Worm (Caenorhabditis elegans) whole organism, L2 larva: ENCODE data around the gene str-10.
A peak's percentile ranks its signal among the peaks of the same experiment; 100 is the strongest.

Source experiments
- F13H6.1 ChIP-seq: sonication (generic microtip); optimal IDR thresholded peaks from 2 replicates; lab custom pipeline; 2016; ENCODE audit warnings: missing genetic modification characterization, missing compliant biosample characterization
- R02D3.7 ChIP-seq: fragments of 150-350 bp; optimal IDR thresholded peaks from 2 replicates; lab custom pipeline; 2014; ENCODE audit warnings: missing biosample characterization, missing genetic modification characterization
- Y55F3AM.14 ChIP-seq: fragments of 200-800 bp; sonication (Bioruptor generic); optimal IDR thresholded peaks from 2 replicates; lab custom pipeline; 2018; ENCODE audit warnings: mild to moderate bottlenecking, missing genetic modification characterization, missing compliant biosample characterization
- ZK546.5 ChIP-seq: sonication (generic microtip); optimal IDR thresholded peaks from 2 replicates; lab custom pipeline; 2017; ENCODE audit warnings: missing biosample characterization, missing genetic modification characterization
- aly-2 ChIP-seq: fragments of 150-350 bp; optimal IDR thresholded peaks from 2 replicates; lab custom pipeline; 2014; ENCODE audit warnings: missing biosample characterization, missing genetic modification characterization
- ama-1 ChIP-seq: fragments of 150-350 bp; optimal IDR thresholded peaks from 2 replicates; lab custom pipeline; 2018; ENCODE audit warnings: inconsistent platforms
- blmp-1 ChIP-seq: sonication (generic microtip); optimal IDR thresholded peaks from 2 replicates; lab custom pipeline; 2017; ENCODE audit warnings: missing genetic modification characterization, mild to moderate bottlenecking, missing compliant biosample characterization, antibody characterized with exemption, moderate library complexity; ENCODE audit not compliant: insufficient read depth
- ceh-16 ChIP-seq: fragments of 150-350 bp; optimal IDR thresholded peaks from 2 replicates; lab custom pipeline; 2014; ENCODE audit warnings: missing biosample characterization, missing genetic modification characterization
- ceh-82 ChIP-seq: fragments of 150-350 bp; optimal IDR thresholded peaks from 2 replicates; lab custom pipeline; 2014; ENCODE audit warnings: missing biosample characterization, missing genetic modification characterization
- crh-2 ChIP-seq: sonication (generic microtip); optimal IDR thresholded peaks from 2 replicates; lab custom pipeline; 2017; ENCODE audit warnings: missing biosample characterization, missing genetic modification characterization
- dmd-4 ChIP-seq: sonication (generic microtip); optimal IDR thresholded peaks from 2 replicates; lab custom pipeline; 2017; ENCODE audit warnings: missing biosample characterization, missing genetic modification characterization
- egl-27 ChIP-seq: sonication (generic microtip); optimal IDR thresholded peaks from 3 replicates; lab custom pipeline; 2017; ENCODE audit warnings: missing biosample characterization, missing genetic modification reagents, missing genetic modification characterization
- elt-1 ChIP-seq: fragments of 150-350 bp; optimal IDR thresholded peaks from 2 replicates; lab custom pipeline; 2014; ENCODE audit warnings: missing biosample characterization, missing genetic modification characterization
- elt-3 ChIP-seq: sonication (generic microtip); optimal IDR thresholded peaks from 2 replicates; lab custom pipeline; 2017; ENCODE audit warnings: missing biosample characterization, missing genetic modification characterization
- fos-1 ChIP-seq: fragments of 150-350 bp; optimal IDR thresholded peaks from 2 replicates; lab custom pipeline; 2014; ENCODE audit warnings: missing biosample characterization, missing genetic modification characterization
- gmeb-1 ChIP-seq: fragments of 150-350 bp; optimal IDR thresholded peaks from 2 replicates; lab custom pipeline; 2014; ENCODE audit warnings: missing biosample characterization, missing genetic modification characterization
- lin-11 ChIP-seq: fragments of 150-350 bp; sonication (generic microtip); optimal IDR thresholded peaks from 2 replicates; lab custom pipeline; 2014; ENCODE audit warnings: missing biosample characterization, missing genetic modification characterization, inconsistent platforms, mixed read lengths
- lin-39 ChIP-seq: fragments of 150-350 bp; optimal IDR thresholded peaks from 2 replicates; lab custom pipeline; 2014; ENCODE audit warnings: missing biosample characterization, missing genetic modification reagents, missing genetic modification characterization
- mab-5 ChIP-seq: fragments of 150-350 bp; optimal IDR thresholded peaks from 2 replicates; lab custom pipeline; 2014; ENCODE audit warnings: missing biosample characterization, missing genetic modification characterization
- mbf-1 ChIP-seq: sonication (generic microtip); optimal IDR thresholded peaks from 2 replicates; lab custom pipeline; 2017; ENCODE audit warnings: missing biosample characterization, missing genetic modification characterization
- mdl-1 ChIP-seq, 2 experiments: fragments of 150-350 bp in 1 of 2; sonication (generic microtip) in 1 of 2; optimal IDR thresholded peaks; 2 replicates each; lab custom pipeline; 2017; ENCODE audit warnings: missing biosample characterization in 2 of 2, missing genetic modification characterization in 2 of 2
- nhr-10 ChIP-seq: sonication (generic microtip); optimal IDR thresholded peaks from 2 replicates; lab custom pipeline; 2017; ENCODE audit warnings: missing biosample characterization, missing genetic modification characterization
- nhr-11 ChIP-seq: fragments of 150-350 bp; optimal IDR thresholded peaks from 2 replicates; lab custom pipeline; 2014; ENCODE audit warnings: missing biosample characterization, missing genetic modification characterization
- nhr-12 ChIP-seq: fragments of 150-350 bp; optimal IDR thresholded peaks from 2 replicates; lab custom pipeline; 2014; ENCODE audit warnings: missing biosample characterization, missing genetic modification characterization
- nhr-129 ChIP-seq: fragments of 150-350 bp; optimal IDR thresholded peaks from 2 replicates; lab custom pipeline; 2014; ENCODE audit warnings: missing biosample characterization, missing genetic modification characterization
- nhr-21 ChIP-seq: fragments of 150-350 bp; optimal IDR thresholded peaks from 2 replicates; lab custom pipeline; 2014; ENCODE audit warnings: missing biosample characterization, missing genetic modification characterization
- nhr-23 ChIP-seq: fragments of 150-350 bp; optimal IDR thresholded peaks from 2 replicates; lab custom pipeline; 2014; ENCODE audit warnings: missing biosample characterization, missing genetic modification reagents, missing genetic modification characterization
- nhr-25 ChIP-seq: fragments of 150-350 bp; sonication (generic microtip); optimal IDR thresholded peaks from 3 replicates; lab custom pipeline; 2014; ENCODE audit warnings: missing biosample characterization, missing genetic modification characterization
- nhr-6 ChIP-seq: fragments of 150-350 bp; optimal IDR thresholded peaks from 2 replicates; lab custom pipeline; 2014; ENCODE audit warnings: missing biosample characterization, missing genetic modification characterization
- nhr-77 ChIP-seq: fragments of 150-350 bp; optimal IDR thresholded peaks from 2 replicates; lab custom pipeline; 2014; ENCODE audit warnings: missing biosample characterization, missing genetic modification characterization
- peb-1 ChIP-seq: fragments of 150-350 bp; optimal IDR thresholded peaks from 2 replicates; lab custom pipeline; 2014; ENCODE audit warnings: missing biosample characterization, missing genetic modification characterization
- sma-3 ChIP-seq: sonication (generic microtip); optimal IDR thresholded peaks from 2 replicates; lab custom pipeline; 2016; ENCODE audit warnings: missing genetic modification reagents, missing genetic modification characterization, missing compliant biosample characterization
- sma-9 ChIP-seq, 2 experiments: fragments of 150-350 bp in 1 of 2; sonication (generic microtip) in 1 of 2; optimal IDR thresholded peaks; 2 replicates each; lab custom pipeline; 2014 to 2016; ENCODE audit warnings: missing genetic modification characterization in 2 of 2, mild to moderate bottlenecking in 1 of 2, missing biosample characterization in 1 of 2, missing compliant biosample characterization in 1 of 2, missing genetic modification reagents in 1 of 2, moderate library complexity in 1 of 2
- snpc-4 ChIP-seq: fragments of 150-350 bp; optimal IDR thresholded peaks from 2 replicates; lab custom pipeline; 2014; ENCODE audit warnings: missing biosample characterization, missing genetic modification characterization
- unc-39 ChIP-seq: fragments of 150-350 bp; optimal IDR thresholded peaks from 2 replicates; lab custom pipeline; 2014; ENCODE audit warnings: missing biosample characterization, missing genetic modification characterization
- unc-55 ChIP-seq: fragments of 150-350 bp; sonication (generic microtip); optimal IDR thresholded peaks from 3 replicates; lab custom pipeline; 2014; ENCODE audit warnings: missing biosample characterization, missing genetic modification reagents, missing genetic modification characterization
- unc-62 ChIP-seq: fragments of 150-350 bp; optimal IDR thresholded peaks from 2 replicates; lab custom pipeline; 2014; ENCODE audit warnings: missing biosample characterization, missing genetic modification reagents, missing genetic modification characterization
- zag-1 ChIP-seq: fragments of 150-350 bp; optimal IDR thresholded peaks from 2 replicates; lab custom pipeline; 2014; ENCODE audit warnings: missing biosample characterization, missing genetic modification characterization
- ztf-1 ChIP-seq: fragments of 200-800 bp; sonication (Bioruptor generic); conservative IDR thresholded peaks from 2 replicates; pipeline ENCODE4 v1.3.6; 2022; ENCODE audit warnings: missing genetic modification characterization, missing compliant biosample characterization
- ztf-11 ChIP-seq: sonication (generic microtip); optimal IDR thresholded peaks from 2 replicates; lab custom pipeline; 2017; ENCODE audit warnings: missing biosample characterization, missing genetic modification characterization
- ztf-4 ChIP-seq: fragments of 150-350 bp; optimal IDR thresholded peaks from 2 replicates; lab custom pipeline; 2014; ENCODE audit warnings: missing biosample characterization, missing genetic modification characterization

str-10 gene

ce11 chrX:13108664-13109063 lies 26.2 kb downstream of the str-10 start:
- TF ChIP-seq ztf-4 (tag; lab: Kevin White, UChicago) (peak; percentile 47), aly-2 (tag; lab: Kevin White, UChicago) (no peak), nhr-12 (no peak), ama-1 (lab: Kevin White, UChicago) (peak; percentile 36), peb-1 (tag; lab: Kevin White, UChicago) (no peak), elt-3 (tag; lab: Kevin White, UChicago) (no peak), elt-1 (tag; lab: Kevin White, UChicago) (no peak), unc-55 (GFP tag; lab: Kevin White, UChicago) (no peak), ceh-16 (no peak), nhr-25 (tag; lab: Kevin White, UChicago) (no peak), crh-2 (tag; lab: Kevin White, UChicago) (peak; percentile 38), lin-11 (no peak)

ce11 chrX:13110004-13110403 lies 27.6 kb downstream of the str-10 start:
- TF ChIP-seq nhr-6 (tag; lab: Kevin White, UChicago), result no peak
- TF ChIP-seq fos-1 (tag; lab: Kevin White, UChicago), result no peak
- no peak for TF ChIP-seq lin-11
- TF ChIP-seq nhr-11 (tag; lab: Kevin White, UChicago), result no peak
- no peak for TF ChIP-seq R02D3.7
- no peak for TF ChIP-seq nhr-10
- no peak for TF ChIP-seq mbf-1 (tag; lab: Kevin White, UChicago)
- no peak for TF ChIP-seq F13H6.1 (tag; lab: Kevin White, UChicago)
- TF ChIP-seq unc-39, result no peak

- no peak for TF ChIP-seq lin-39 (tag; lab: Kevin White, UChicago)
- TF ChIP-seq lin-11, result no peak
- TF ChIP-seq blmp-1 (tag; lab: Kevin White, UChicago), result no peak
- no peak for TF ChIP-seq peb-1 (tag; lab: Kevin White, UChicago)
- no peak for TF ChIP-seq nhr-23 (tag; lab: Kevin White, UChicago)
- TF ChIP-seq elt-3 (tag; lab: Kevin White, UChicago), result no peak
- no peak for TF ChIP-seq nhr-12
- no peak for TF ChIP-seq Y55F3AM.14 (GFP tag; lab: Kevin White, UChicago)
- no peak for TF ChIP-seq snpc-4 (tag; lab: Kevin White, UChicago)
- TF ChIP-seq nhr-10, result no peak
- no peak for TF ChIP-seq gmeb-1
Observed at ce11 chrX:13112664-13113063, 30.2 kb downstream of the str-10 start.

ce11 chrX:13113457-13113856 lies 31.0 kb downstream of the str-10 start, which contains the start of gene F17H10.2:
Gene F17H10.2 (plus strand): TSS chrX:13113772.
- TF ChIP-seq lin-11, result no peak
- no peak for TF ChIP-seq mab-5 (tag; lab: Kevin White, UChicago)
- no peak for TF ChIP-seq ztf-1 (GFP tag; lab: Robert Waterston, UW)
- no peak for TF ChIP-seq F13H6.1 (tag; lab: Kevin White, UChicago)
- TF ChIP-seq gmeb-1, result no peak
- TF ChIP-seq blmp-1 (tag; lab: Kevin White, UChicago), result peak; percentile 88
- no peak for TF ChIP-seq unc-62
- TF ChIP-seq crh-2 (tag; lab: Kevin White, UChicago), result peak; percentile 73
- no peak for TF ChIP-seq zag-1 (tag; lab: Kevin White, UChicago)
- TF ChIP-seq nhr-77, result no peak
- no peak for TF ChIP-seq ZK546.5 (tag; lab: Kevin White, UChicago)
- TF ChIP-seq fos-1 (tag; lab: Kevin White, UChicago), result no peak
- no peak for TF ChIP-seq lin-39 (tag; lab: Kevin White, UChicago)
- TF ChIP-seq nhr-129 (tag; lab: Kevin White, UChicago), result peak; percentile 56
- no peak for TF ChIP-seq unc-39
- no peak for TF ChIP-seq ceh-82 (tag; lab: Kevin White, UChicago)
- peak in 1 of 2 experiments; percentile 32 for TF ChIP-seq mdl-1 (tag; optimal IDR thresholded peaks at IDR 0.05; lab: Kevin White, UChicago)
- TF ChIP-seq ztf-11 (tag; lab: Kevin White, UChicago), result no peak
- no peak for TF ChIP-seq elt-1 (tag; lab: Kevin White, UChicago)
- no peak for TF ChIP-seq egl-27 (tag; lab: Kevin White, UChicago)
- TF ChIP-seq dmd-4 (tag; lab: Kevin White, UChicago), result no peak
- TF ChIP-seq nhr-21, result peak; percentile 40
- no peak for TF ChIP-seq snpc-4 (tag; lab: Kevin White, UChicago)
- peak; percentile 80 for TF ChIP-seq sma-3 (GFP tag; lab: Kevin White, UChicago)
- TF ChIP-seq ama-1 (lab: Kevin White, UChicago), result no peak
- TF ChIP-seq elt-3 (tag; lab: Kevin White, UChicago), result no peak
- TF ChIP-seq nhr-25 (tag; lab: Kevin White, UChicago), result peak; percentile 81
- TF ChIP-seq sma-9 (GFP tag; optimal IDR thresholded peaks at IDR 0.05; lab: Kevin White, UChicago), result peak; percentile 68
- no peak for TF ChIP-seq sma-9 (tag; optimal IDR thresholded peaks at IDR 0.05; lab: Kevin White, UChicago)
